Worm (Caenorhabditis elegans): ENCODE data around the gene Y116A8C.20.

ce11 chrIV:17039545-17039944 lies 1.2 kb upstream of the Y116A8C.20 start, which contains the start of gene Y116A8C.19:
- TF ChIP-seq D2030.7 (GFP tag; IDR thresholded peaks at IDR 0.05) (no peak), ztf-28 (GFP tag; IDR thresholded peaks at IDR 0.05) (no peak), fkh-3 (tag; optimal IDR thresholded peaks at IDR 0.05) (no peak), ama-1 (optimal IDR thresholded peaks at IDR 0.05) (no peak), ama-1 (GFP tag; optimal IDR thresholded peaks at IDR 0.05) (no peak), ceh-27 (GFP tag; optimal IDR thresholded peaks at IDR 0.05) (no peak), attf-6 (GFP tag; IDR thresholded peaks at IDR 0.05) (no peak), mes-4 (tag; optimal IDR thresholded peaks at IDR 0.05) (no peak), madf-3 (GFP tag; IDR thresholded peaks at IDR 0.05) (no peak), F23B12.7 (tag; optimal IDR thresholded peaks at IDR 0.05; ENCODE audit: insufficient read depth) (no peak), hmg-1.2 (GFP tag; IDR thresholded peaks at IDR 0.05) (no peak), lin-26 (GFP tag; IDR thresholded peaks at IDR 0.05) (no peak)

Data from whole organism, young adult.